Worm (Caenorhabditis elegans): ENCODE measurements around the gene Y73F4A.3.

- TF ChIP-seq unc-55 (GFP tag; optimal IDR thresholded peaks at IDR 0.05) = peak; percentile 91
- no peak for TF ChIP-seq dmd-4 (tag; optimal IDR thresholded peaks at IDR 0.05)
- peak; percentile 95 for TF ChIP-seq blmp-1 (tag; optimal IDR thresholded peaks at IDR 0.05; ENCODE audit: insufficient read depth)
- TF ChIP-seq lin-11 (tag; optimal IDR thresholded peaks at IDR 0.05) = peak; percentile 65
- TF ChIP-seq nhr-237 (tag; optimal IDR thresholded peaks at IDR 0.05) = no peak
- TF ChIP-seq lin-13 (GFP tag; optimal IDR thresholded peaks at IDR 0.05) = peak; percentile 83
- peak; percentile 63 to 85 for TF ChIP-seq lsy-2 (tag; optimal IDR thresholded peaks at IDR 0.05)
- TF ChIP-seq nhr-25 (tag; optimal IDR thresholded peaks at IDR 0.05) = peak; percentile 84
- no peak for TF ChIP-seq ZK546.5 (tag; optimal IDR thresholded peaks at IDR 0.05)
- TF ChIP-seq nhr-23 (tag; optimal IDR thresholded peaks at IDR 0.05) = no peak
- TF ChIP-seq zag-1 (tag; optimal IDR thresholded peaks at IDR 0.05) = peak; percentile 28
- no peak for TF ChIP-seq unc-39 (tag; optimal IDR thresholded peaks at IDR 0.05)
Measured at ce11 chrIV:9074244-9074723, 34.0 kb upstream of the Y73F4A.3 start, which contains the start of gene mppb-1.
